Comparison of ENCODE assay signal across 4 fruit fly cellular contexts in the genomic region with DNA sequence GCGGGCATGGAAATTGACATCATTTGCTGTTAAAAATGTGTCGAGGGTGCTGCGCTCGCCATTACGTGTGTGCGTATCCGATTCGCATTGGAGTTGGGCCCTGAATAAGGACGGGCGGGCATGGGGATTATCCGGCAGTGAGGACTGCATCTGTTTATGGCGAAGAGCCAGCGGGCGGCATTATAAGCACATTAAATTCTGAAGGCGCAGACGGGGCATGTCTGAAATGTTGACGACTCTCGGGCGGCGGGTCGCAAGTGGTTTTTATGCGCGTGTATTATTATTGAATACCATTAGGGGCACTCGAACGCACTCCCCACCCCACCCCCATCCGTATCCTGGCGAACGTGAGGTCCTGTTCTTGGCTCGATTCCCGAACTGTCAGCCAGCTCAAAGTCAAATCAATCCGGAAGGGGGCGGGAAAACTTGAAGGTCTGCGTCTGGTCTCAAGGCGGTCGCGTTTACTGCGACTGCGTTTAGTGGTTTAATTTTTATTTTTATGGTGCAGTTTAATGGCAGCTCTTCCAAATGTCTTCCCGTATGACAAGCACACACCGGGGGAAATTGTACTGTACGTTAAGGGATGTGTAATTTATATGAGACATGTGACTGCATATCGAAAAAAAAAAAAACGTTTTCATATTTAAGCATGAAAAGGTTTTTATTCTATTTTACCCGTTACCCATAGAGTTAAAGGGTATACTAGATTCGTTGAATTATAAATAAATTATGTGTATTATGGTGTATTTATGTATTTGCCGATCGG.
A peak's percentile ranks its signal among the peaks of the same experiment; 100 is the strongest.
TF ChIP-seq lines count a peak whose summit lies in the region.

No protein-coding gene starts in this region.

- no peak for TF ChIP-seq CTCF in whole organism, embryonic (GFP tag; optimal IDR thresholded peaks at IDR 0.05; lab: Kevin White, UChicago)

TF ChIP-seq in whole organism, embryonic, 481 proteins besides CTCF, POLR2A, EP300 and RAD21 (continues in another document):
- TF ChIP-seq kni (GFP tag; optimal IDR thresholded peaks at IDR 0.05; lab: Kevin White, UChicago) (peak; percentile 28), CG2678 (tag; optimal IDR thresholded peaks at IDR 0.05; lab: Kevin White, UChicago) (no peak), HmgZ (tag; optimal IDR thresholded peaks at IDR 0.05; lab: Kevin White, UChicago) (no peak), nerfin-1 (tag; optimal IDR thresholded peaks at IDR 0.05; lab: Kevin White, UChicago) (peak; percentile 39), CG15601 (tag; optimal IDR thresholded peaks at IDR 0.05; lab: Kevin White, UChicago) (no peak), sens (GFP tag; lab: Kevin White, UChicago) (peak; percentile 71), grn (GFP tag; optimal IDR thresholded peaks at IDR 0.05; lab: Kevin White, UChicago) (no peak), ftz-f1 (GFP tag; optimal IDR thresholded peaks at IDR 0.05; lab: Kevin White, UChicago) (no peak), ase (GFP tag; IDR thresholded peaks at IDR 0.05; lab: Robert Waterston, UW) (no peak), Bgb (GFP tag; IDR thresholded peaks at IDR 0.05; lab: Robert Waterston, UW; ENCODE audit: partially characterized antibody) (peak; percentile 26; the same call in 1 of the 2 replicates), Deaf1 (tag; optimal IDR thresholded peaks at IDR 0.05; lab: Kevin White, UChicago) (no peak), trh (GFP tag; optimal IDR thresholded peaks at IDR 0.05; lab: Kevin White, UChicago) (no peak), D19A (tag; optimal IDR thresholded peaks at IDR 0.05; lab: Kevin White, UChicago) (peak; percentile 81), Med (GFP tag; lab: Kevin White, UChicago) (peak; percentile 65), lov (optimal IDR thresholded peaks at IDR 0.05; lab: Kevin White, UChicago) (no peak), lov (GFP tag; IDR thresholded peaks at IDR 0.05; lab: Robert Waterston, UW) (no peak), CG4360 (GFP tag; IDR thresholded peaks at IDR 0.05; lab: Robert Waterston, UW) (no peak), luna (GFP tag; optimal IDR thresholded peaks at IDR 0.05; lab: Kevin White, UChicago) (no peak), twi (tag; optimal IDR thresholded peaks at IDR 0.05; lab: Kevin White, UChicago) (peak; percentile 51), Bdp1 (GFP tag; optimal IDR thresholded peaks at IDR 0.05; lab: Kevin White, UChicago) (no peak), bbx (GFP tag; IDR thresholded peaks at IDR 0.05; lab: Robert Waterston, UW; ENCODE audit: partially characterized antibody) (no peak)

TF ChIP-seq in whole organism, prepupa, 60 proteins besides CTCF, POLR2A, EP300 and RAD21:
- TF ChIP-seq CG11294 (GFP tag; IDR thresholded peaks at IDR 0.05; lab: Robert Waterston, UW) (no peak), dsx (GFP tag; optimal IDR thresholded peaks at IDR 0.05; lab: Kevin White, UChicago; ENCODE audit: poor library complexity, severe bottlenecking) (peak; percentile 4), Hr4 (GFP tag; optimal IDR thresholded peaks at IDR 0.05; lab: Kevin White, UChicago) (no peak), CG6792 (GFP tag; optimal IDR thresholded peaks at IDR 0.05; lab: Kevin White, UChicago) (no peak), ss (GFP tag; optimal IDR thresholded peaks at IDR 0.05; lab: Kevin White, UChicago) (peak in 1 of 2 experiments; percentile 5), CG34406 (GFP tag; optimal IDR thresholded peaks at IDR 0.05; lab: Kevin White, UChicago) (no peak), CG6808 (GFP tag; optimal IDR thresholded peaks at IDR 0.05; lab: Kevin White, UChicago) (no peak), CG31627 (GFP tag; optimal IDR thresholded peaks at IDR 0.05; lab: Kevin White, UChicago) (no peak), Lpt (GFP tag; optimal IDR thresholded peaks at IDR 0.05; lab: Kevin White, UChicago) (no peak), Eip78C (GFP tag; lab: Kevin White, UChicago) (peak; percentile 62), Blimp-1 (GFP tag; optimal IDR thresholded peaks at IDR 0.05; lab: Kevin White, UChicago) (no peak), CG1621 (tag; optimal IDR thresholded peaks at IDR 0.05; lab: Kevin White, UChicago) (peak; percentile 44), Hr39 (GFP tag; optimal IDR thresholded peaks at IDR 0.05; lab: Kevin White, UChicago) (no peak), OdsH (GFP tag; optimal IDR thresholded peaks at IDR 0.05; lab: Kevin White, UChicago) (no peak)

TF ChIP-seq in whole organism, pupa, 21 proteins besides CTCF, POLR2A, EP300 and RAD21:
- TF ChIP-seq CG8159 (tag; optimal IDR thresholded peaks at IDR 0.05; lab: Kevin White, UChicago) (no peak), CG13204 (GFP tag; optimal IDR thresholded peaks at IDR 0.05; lab: Kevin White, UChicago) (peak; percentile 25)

TF ChIP-seq in whole organism, wandering third instar larva, 38 proteins besides CTCF, POLR2A, EP300 and RAD21:
- peak; percentile 5 for TF ChIP-seq OdsH (GFP tag; optimal IDR thresholded peaks at IDR 0.05; lab: Kevin White, UChicago)
- no peak for TF ChIP-seq N (GFP tag; optimal IDR thresholded peaks at IDR 0.05; lab: Kevin White, UChicago)
TF ChIP-seq in whole organism, wandering third instar larva: peak in this region for 1.
